Worm (Caenorhabditis elegans): ENCODE measurements around the gene T09F3.4.

DNA sequence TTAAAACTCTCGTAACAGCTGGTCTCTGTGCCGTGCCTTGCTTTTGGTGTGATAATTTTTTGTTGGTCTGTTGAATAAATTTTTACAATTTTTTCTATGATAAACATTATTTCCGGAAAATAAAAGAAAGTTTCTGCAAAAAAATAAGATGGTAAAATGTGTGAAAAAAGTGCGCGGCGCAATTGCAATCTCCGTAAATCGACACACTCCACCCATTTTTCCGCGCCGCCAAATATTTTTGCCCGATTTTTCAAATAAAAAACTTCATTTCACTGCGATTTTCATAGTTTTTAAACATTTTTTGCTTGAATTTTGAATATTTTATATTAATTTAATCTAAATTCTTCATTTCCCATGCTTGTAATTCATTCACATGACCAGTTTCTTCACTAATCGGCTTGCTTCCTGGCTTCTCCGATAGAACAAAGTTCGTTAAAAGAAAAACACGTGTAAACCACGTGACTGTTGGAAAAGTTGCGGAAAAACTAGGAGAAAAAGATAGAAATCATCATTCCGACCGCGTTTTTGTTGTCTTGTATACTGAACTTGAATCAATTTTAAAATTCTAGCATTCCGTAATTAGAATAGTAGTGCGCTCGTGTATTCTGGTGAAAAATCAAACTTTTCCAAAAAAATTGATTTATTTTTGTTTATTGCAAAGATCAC lies 7.3 kb upstream of the T09F3.4 start:
- no peak for TF ChIP-seq ama-1 (optimal IDR thresholded peaks at IDR 0.05)
- TF ChIP-seq scrt-1 (GFP tag; IDR thresholded peaks at IDR 0.05) = 0 out of 2 replicates have a peak, but pooled peaks have one; percentile 25
- peak; percentile 50; the same call in 1 of the 2 replicates for TF ChIP-seq flt-1 (GFP tag; IDR thresholded peaks at IDR 0.05)
- peak; percentile 20 for TF ChIP-seq ceh-36 (tag; optimal IDR thresholded peaks at IDR 0.05)
- TF ChIP-seq sea-1 (GFP tag; conservative IDR thresholded peaks at IDR 0.05) = peak; percentile 74; the same call in 1 of the 2 replicates
- TF ChIP-seq tbx-37 (GFP tag; conservative IDR thresholded peaks at IDR 0.05) = no peak
- no peak for TF ChIP-seq aly-1 (tag; optimal IDR thresholded peaks at IDR 0.05)
- peak; percentile 72 for TF ChIP-seq tbx-11 (GFP tag; IDR thresholded peaks at IDR 0.05)
- TF ChIP-seq hnd-1 (tag; optimal IDR thresholded peaks at IDR 0.05) = peak; percentile 31
- TF ChIP-seq ceh-13 (GFP tag; optimal IDR thresholded peaks at IDR 0.05) = peak; percentile 47

Data from whole organism, early embryonic.